Worm (Caenorhabditis elegans) whole organism, L1 larva: ENCODE data around the gene fipr-25.

Source experiments
- lin-15B ChIP-seq: fragments of 150-350 bp; sonication (generic microtip); optimal IDR thresholded peaks from 3 replicates; lab custom pipeline; 2014; ENCODE audit warnings: missing biosample characterization, missing genetic modification characterization
- mab-9 ChIP-seq: fragments of 200-800 bp; sonication (Bioruptor generic); IDR thresholded peaks from 2 replicates; pipeline ENCODE4 v1.3.6; 2022; ENCODE audit warnings: missing genetic modification reagents, missing genetic modification characterization, missing compliant biosample characterization
- nhr-237 ChIP-seq: fragments of 150-350 bp; optimal IDR thresholded peaks from 2 replicates; lab custom pipeline; 2014; ENCODE audit warnings: missing biosample characterization, missing genetic modification characterization
- nhr-71 ChIP-seq: sonication (generic microtip); optimal IDR thresholded peaks from 2 replicates; lab custom pipeline; 2016; ENCODE audit warnings: mild to moderate bottlenecking, missing genetic modification characterization, moderate library complexity, missing compliant biosample characterization

- TF ChIP-seq nhr-237 (tag; lab: Kevin White, UChicago), result no peak
- TF ChIP-seq lin-15B, result no peak
- TF ChIP-seq nhr-71 (tag; lab: Kevin White, UChicago), result no peak
- TF ChIP-seq mab-9 (GFP tag; lab: Robert Waterston, UW), result no peak
Observed at ce11 chrV:1968809-1969208, 11.6 kb downstream of the fipr-25 start.
